Fruit fly (Drosophila melanogaster) whole organism, wandering third instar larva: ENCODE measurements around the gene Ahcy.

Source experiments
- Myc ChIP-seq: fragments of >200 bp; optimal IDR thresholded peaks from 2 replicates; lab custom pipeline; 2017
- Sp1 ChIP-seq: fragments of 200-800 bp; sonication (Bioruptor generic); optimal IDR thresholded peaks from 3 replicates; lab custom pipeline; 2019; ENCODE audit warnings: missing biosample characterization, mild to moderate bottlenecking, missing genetic modification characterization, moderate library complexity
- foxo ChIP-seq, 2 experiments: fragments of 200-800 bp; sonication (Bioruptor generic); optimal IDR thresholded peaks; 2 replicates in 1 of 2; 3 replicates in 1 of 2; lab custom pipeline; 2016 to 2017; ENCODE audit warnings: missing biosample characterization in 2 of 2, missing genetic modification characterization in 2 of 2

DNA sequence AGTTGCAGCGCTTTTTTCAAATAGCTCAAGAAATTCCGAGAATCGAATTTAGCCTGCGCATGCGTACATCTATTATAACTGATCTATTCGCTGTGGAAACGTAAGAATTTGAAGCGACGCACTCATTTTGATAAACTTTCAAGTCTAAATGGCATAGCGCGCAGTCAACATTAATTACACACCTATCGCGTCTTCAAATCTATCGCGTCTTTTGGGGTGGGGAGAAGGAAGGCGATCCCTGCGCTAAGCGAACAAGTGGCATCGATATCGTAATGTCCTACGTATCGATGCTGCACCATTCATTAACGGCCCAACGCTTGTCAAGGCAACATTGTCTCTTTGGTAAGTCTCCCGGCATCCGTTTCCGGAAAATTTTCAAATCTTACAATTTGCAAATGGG lies 25.7 kb downstream of the Ahcy start, which contains the start of gene CG6324:
- TF ChIP-seq foxo (GFP tag; optimal IDR thresholded peaks at IDR 0.05; lab: Kevin White, UChicago), result no peak
- no peak for TF ChIP-seq Sp1 (GFP tag; lab: Kevin White, UChicago)
- TF ChIP-seq Myc (lab: Kevin White, UChicago), result no peak
